Fruit fly (Drosophila melanogaster) whole organism, wandering third instar larva: ENCODE results near the gene RNaseX25.
A peak's percentile ranks its signal among the peaks of the same experiment; 100 is the strongest.

Experiments used
- CG32264 ChIP-seq: fragments of 200-800 bp; sonication (Bioruptor generic); optimal IDR thresholded peaks from 2 replicates; lab custom pipeline; 2016; ENCODE audit warnings: missing biosample characterization, missing genetic modification characterization
- CG9705 ChIP-seq: fragments of 200-800 bp; sonication (Bioruptor generic); optimal IDR thresholded peaks from 2 replicates; lab custom pipeline; 2018; ENCODE audit warnings: missing biosample characterization, mild to moderate bottlenecking, missing genetic modification characterization
- Dif ChIP-seq: fragments of 200-275, 200-300 bp; sonication (Bioruptor generic); optimal IDR thresholded peaks from 2 replicates; lab custom pipeline; 2018; ENCODE audit warnings: missing biosample characterization, missing genetic modification characterization; ENCODE audit not compliant: partially characterized antibody
- GATAd ChIP-seq: sonication (Bioruptor generic); optimal IDR thresholded peaks from 2 replicates; lab custom pipeline; 2016; ENCODE audit warnings: missing biosample characterization, missing genetic modification characterization
- Hr83 ChIP-seq: fragments of 200-300 bp; sonication (Bioruptor generic); optimal IDR thresholded peaks from 2 replicates; lab custom pipeline; 2016; ENCODE audit warnings: missing biosample characterization, mild to moderate bottlenecking, missing genetic modification characterization, moderate library complexity; ENCODE audit not compliant: poor library complexity, severe bottlenecking
- Jra ChIP-seq: sonication (Bioruptor generic); optimal IDR thresholded peaks from 2 replicates; lab custom pipeline; 2016; ENCODE audit warnings: missing biosample characterization, missing genetic modification characterization
- Vsx2 ChIP-seq: fragments of 200-300, 225-300 bp; sonication (Bioruptor generic); optimal IDR thresholded peaks from 2 replicates; lab custom pipeline; 2018; ENCODE audit warnings: missing biosample characterization, missing genetic modification characterization; ENCODE audit not compliant: partially characterized antibody
- br ChIP-seq: fragments of 200-800 bp; sonication (Bioruptor generic); optimal IDR thresholded peaks from 2 replicates; lab custom pipeline; 2016; ENCODE audit warnings: missing biosample characterization, missing genetic modification characterization
- fru ChIP-seq: fragments of 200-800 bp; sonication (Bioruptor generic); optimal IDR thresholded peaks from 3 replicates; lab custom pipeline; 2016; ENCODE audit warnings: missing biosample characterization, mild to moderate bottlenecking, missing genetic modification characterization
- psq ChIP-seq: fragments of 200-800 bp; sonication (Bioruptor generic); optimal IDR thresholded peaks from 3 replicates; lab custom pipeline; 2017; ENCODE audit warnings: missing biosample characterization, mild to moderate bottlenecking, missing genetic modification characterization, moderate library complexity
- usp ChIP-seq: fragments of >200 bp; optimal IDR thresholded peaks from 2 replicates; lab custom pipeline; 2017; ENCODE audit warnings: missing biosample characterization, missing genetic modification characterization

- TF ChIP-seq CG32264 (GFP tag; lab: Kevin White, UChicago) (no peak), Jra (GFP tag; lab: Kevin White, UChicago) (no peak), br (GFP tag; lab: Kevin White, UChicago) (no peak), usp (no peak), Hr83 (GFP tag; lab: Kevin White, UChicago) (no peak), psq (GFP tag; lab: Kevin White, UChicago) (no peak), CG9705 (GFP tag; lab: Kevin White, UChicago) (no peak), GATAd (no peak), Vsx2 (peak; percentile 81), fru (no peak), Dif (GFP tag; lab: Kevin White, UChicago) (no peak)
Measured at dm6 chr3L:7949778-7950177, 20.6 kb upstream of the RNaseX25 start.
